Fruit fly (Drosophila melanogaster): ENCODE measurements around the gene Prp40.

Prp40 gene

DNA sequence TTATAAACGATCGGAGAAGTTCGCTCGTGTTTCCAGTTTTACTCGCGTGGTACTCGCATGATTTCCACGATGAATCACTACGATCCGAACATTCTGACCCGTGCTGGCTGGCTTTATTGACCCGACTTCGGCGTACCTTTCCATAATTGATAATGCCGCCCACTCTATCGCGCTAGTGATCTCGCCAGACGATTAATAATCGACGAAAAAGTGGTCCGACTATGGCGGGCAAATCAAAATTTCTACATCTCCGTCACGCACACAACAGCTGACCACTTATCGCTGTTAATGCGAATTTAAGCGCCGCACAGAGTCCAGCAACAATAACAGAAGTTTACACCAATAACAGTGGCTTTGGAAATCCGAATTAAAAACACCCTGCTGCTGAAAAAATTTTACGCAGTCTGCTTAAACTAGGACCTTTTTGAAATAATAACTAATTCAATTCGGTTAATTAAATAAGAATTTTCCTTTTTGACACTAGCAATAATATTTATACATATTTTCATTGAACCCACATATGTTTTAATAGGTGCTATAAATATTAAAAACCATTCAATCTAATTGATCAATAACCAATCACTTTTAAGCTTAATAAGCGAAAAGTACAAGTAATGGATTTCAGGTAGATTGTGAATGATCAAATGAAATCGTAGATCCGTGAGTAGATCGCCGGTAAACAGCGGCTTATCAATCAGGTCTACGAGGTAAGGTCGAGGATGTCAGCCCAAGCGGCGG is 32.9 kb downstream of the Prp40 start (continued):
- TF ChIP-seq Sox102F (GFP tag; optimal IDR thresholded peaks at IDR 0.05) = no peak
- TF ChIP-seq gsb (GFP tag; IDR thresholded peaks at IDR 0.05) = no peak
- no peak for TF ChIP-seq Doc2 (GFP tag; IDR thresholded peaks at IDR 0.05)
- TF ChIP-seq aop (GFP tag; IDR thresholded peaks at IDR 0.05) = no peak
- no peak for TF ChIP-seq CG11398 (GFP tag; optimal IDR thresholded peaks at IDR 0.05)
- TF ChIP-seq MESR4 (GFP tag; optimal IDR thresholded peaks at IDR 0.05) = no peak
- TF ChIP-seq chm (GFP tag; IDR thresholded peaks at IDR 0.05) = no peak
- TF ChIP-seq mld (GFP tag; IDR thresholded peaks at IDR 0.05; ENCODE audit: partially characterized antibody) = no peak
- peak; percentile 28 for TF ChIP-seq maf-S (GFP tag; optimal IDR thresholded peaks at IDR 0.05)
- peak; percentile 52 for TF ChIP-seq ind (GFP tag; optimal IDR thresholded peaks at IDR 0.05)
- no peak for TF ChIP-seq CG15073 (GFP tag; optimal IDR thresholded peaks at IDR 0.05)
- TF ChIP-seq gsb-n (tag; optimal IDR thresholded peaks at IDR 0.05) = no peak
- peak; percentile 20 for TF ChIP-seq crc (GFP tag; optimal IDR thresholded peaks at IDR 0.05)
- 0 out of 3 replicates have a peak, but pooled peaks have one; percentile 19 for TF ChIP-seq CG7963 (GFP tag; IDR thresholded peaks at IDR 0.05; ENCODE audit: partially characterized antibody)
- TF ChIP-seq H15 (GFP tag; IDR thresholded peaks at IDR 0.05) = 0 out of 3 replicates have a peak, but pooled peaks have one; percentile 12
- no peak for TF ChIP-seq dimm (GFP tag; IDR thresholded peaks at IDR 0.05)
- no peak for TF ChIP-seq NFAT (GFP tag; IDR thresholded peaks at IDR 0.05)
- peak; percentile 57 for TF ChIP-seq Xbp1 (GFP tag; optimal IDR thresholded peaks at IDR 0.05)
- peak; percentile 70 for TF ChIP-seq CG30403 (GFP tag; optimal IDR thresholded peaks at IDR 0.05)
- TF ChIP-seq CG2712 (tag; optimal IDR thresholded peaks at IDR 0.05) = peak; percentile 13
- TF ChIP-seq CG4424 (GFP tag; optimal IDR thresholded peaks at IDR 0.05) = peak; percentile 52
- no peak for TF ChIP-seq Sox100B (GFP tag; optimal IDR thresholded peaks at IDR 0.05)
- no peak for TF ChIP-seq Drgx (GFP tag; IDR thresholded peaks at IDR 0.05)
- TF ChIP-seq CG2875 (GFP tag; optimal IDR thresholded peaks at IDR 0.05) = no peak
- TF ChIP-seq Gug (GFP tag; IDR thresholded peaks at IDR 0.05) = no peak; the same call in 2 of the 4 replicates
- no peak for TF ChIP-seq trem (tag; optimal IDR thresholded peaks at IDR 0.05)
- peak; percentile 24 for TF ChIP-seq CHES-1-like (GFP tag; optimal IDR thresholded peaks at IDR 0.05)
- no peak for TF ChIP-seq Hand (GFP tag; optimal IDR thresholded peaks at IDR 0.05)
- 0 out of 3 replicates have a peak, but pooled peaks have one; percentile 9 for TF ChIP-seq CG11093 (GFP tag; IDR thresholded peaks at IDR 0.05)
- TF ChIP-seq tgo (GFP tag; IDR thresholded peaks at IDR 0.05) = no peak
- TF ChIP-seq Max (GFP tag; optimal IDR thresholded peaks at IDR 0.05) = peak; percentile 14
- TF ChIP-seq hb (GFP tag; IDR thresholded peaks at IDR 0.05; ENCODE audit: partially characterized antibody) = no peak
- peak; percentile 18; the same call in 1 of the 2 replicates for TF ChIP-seq bbx (GFP tag; IDR thresholded peaks at IDR 0.05; ENCODE audit: partially characterized antibody)
- no peak for TF ChIP-seq CG10431 (GFP tag; optimal IDR thresholded peaks at IDR 0.05)
- TF ChIP-seq CG10147 (GFP tag; optimal IDR thresholded peaks at IDR 0.05) = no peak
- TF ChIP-seq CG10565 (GFP tag; optimal IDR thresholded peaks at IDR 0.05) = no peak
- peak; percentile 28 for TF ChIP-seq CG10979 (tag; optimal IDR thresholded peaks at IDR 0.05)
- peak; percentile 7; the same call in 1 of the 3 replicates for TF ChIP-seq vnd (GFP tag; IDR thresholded peaks at IDR 0.05; ENCODE audit: partially characterized antibody)
- no peak for TF ChIP-seq Gsc (GFP tag; IDR thresholded peaks at IDR 0.05)
- TF ChIP-seq CG3281 (GFP tag; optimal IDR thresholded peaks at IDR 0.05) = peak; percentile 66
- TF ChIP-seq en (GFP tag; optimal IDR thresholded peaks at IDR 0.05) = no peak
- peak; percentile 57 for TF ChIP-seq CG18476 (GFP tag; optimal IDR thresholded peaks at IDR 0.05)
- no peak for TF ChIP-seq eyg (GFP tag; optimal IDR thresholded peaks at IDR 0.05)
- no peak for TF ChIP-seq CG4282 (GFP tag; optimal IDR thresholded peaks at IDR 0.05)
- TF ChIP-seq z (GFP tag; IDR thresholded peaks at IDR 0.05) = no peak
- peak; percentile 30 for TF ChIP-seq CG12942 (GFP tag; optimal IDR thresholded peaks at IDR 0.05)
- TF ChIP-seq CG32532 (GFP tag; IDR thresholded peaks at IDR 0.05) = no peak
- TF ChIP-seq CG8089 (GFP tag; optimal IDR thresholded peaks at IDR 0.05) = no peak
- no peak for TF ChIP-seq CG6854 (GFP tag; optimal IDR thresholded peaks at IDR 0.05)
- TF ChIP-seq CG12659 (GFP tag; optimal IDR thresholded peaks at IDR 0.05) = no peak
